Fruit fly (Drosophila melanogaster): ENCODE results near the gene CG31221.

The CG31221 gene

dm6 chr3R:19463874-19464549 lies 51.5 kb downstream of the CG31221 start (continued):
- no peak for TF ChIP-seq CG3847 (GFP tag; IDR thresholded peaks at IDR 0.05)
- TF ChIP-seq CG4282 (GFP tag; optimal IDR thresholded peaks at IDR 0.05), result no peak
- peak; percentile 4 for TF ChIP-seq Six4 (GFP tag; optimal IDR thresholded peaks at IDR 0.05)
- no peak for TF ChIP-seq vnd (GFP tag; IDR thresholded peaks at IDR 0.05; ENCODE audit: partially characterized antibody)
- TF ChIP-seq CG7357 (GFP tag; IDR thresholded peaks at IDR 0.05), result no peak
- peak; percentile 82 for TF ChIP-seq CrebB (tag; optimal IDR thresholded peaks at IDR 0.05)
- TF ChIP-seq ato (GFP tag; IDR thresholded peaks at IDR 0.05; ENCODE audit: partially characterized antibody), result no peak
- peak in 1 of 2 experiments; percentile 3 for TF ChIP-seq Hr78 (GFP tag; optimal IDR thresholded peaks at IDR 0.05)
- no peak for TF ChIP-seq tgo (GFP tag; IDR thresholded peaks at IDR 0.05)
- peak; percentile 39 for TF ChIP-seq Hey (tag; optimal IDR thresholded peaks at IDR 0.05)
- no peak for TF ChIP-seq CG6272 (GFP tag; IDR thresholded peaks at IDR 0.05)
- TF ChIP-seq Neu2 (GFP tag; optimal IDR thresholded peaks at IDR 0.05; ENCODE audit: borderline replicate concordance), result no peak
- peak; percentile 99 for TF ChIP-seq pfk (GFP tag; optimal IDR thresholded peaks at IDR 0.05)
- TF ChIP-seq gcm2 (GFP tag; optimal IDR thresholded peaks at IDR 0.05), result peak; percentile 27
- TF ChIP-seq fd102C (GFP tag; optimal IDR thresholded peaks at IDR 0.05), result peak; percentile 69
- TF ChIP-seq sens (GFP tag), result peak; percentile 94
- TF ChIP-seq Spps (tag; optimal IDR thresholded peaks at IDR 0.05), result peak; percentile 72
- no peak for TF ChIP-seq wdn (GFP tag; IDR thresholded peaks at IDR 0.05)
- TF ChIP-seq chm (GFP tag; IDR thresholded peaks at IDR 0.05), result peak; percentile 76
- TF ChIP-seq dan (GFP tag; IDR thresholded peaks at IDR 0.05), result no peak
- peak; percentile 45; the same call in 1 of the 2 replicates for TF ChIP-seq CG32767 (GFP tag; IDR thresholded peaks at IDR 0.05)
- peak; percentile 33 for TF ChIP-seq CG2120 (GFP tag; optimal IDR thresholded peaks at IDR 0.05)
- peak; percentile 82 for TF ChIP-seq Sox100B (GFP tag; optimal IDR thresholded peaks at IDR 0.05)
- peak; percentile 26 for TF ChIP-seq Atf-2 (GFP tag; optimal IDR thresholded peaks at IDR 0.05)
- TF ChIP-seq Rx (GFP tag; IDR thresholded peaks at IDR 0.05), result 0 out of 2 replicates have a peak, but pooled peaks have one; percentile 5
- no peak for TF ChIP-seq B-H1 (GFP tag; IDR thresholded peaks at IDR 0.05)
- no peak for TF ChIP-seq H2.0 (GFP tag; IDR thresholded peaks at IDR 0.05)
- no peak for TF ChIP-seq sr (GFP tag; IDR thresholded peaks at IDR 0.05)
- TF ChIP-seq CG8089 (GFP tag; optimal IDR thresholded peaks at IDR 0.05), result peak; percentile 69
- peak; percentile 52 for TF ChIP-seq cg (GFP tag; optimal IDR thresholded peaks at IDR 0.05)
- no peak for TF ChIP-seq bowl (GFP tag; IDR thresholded peaks at IDR 0.05)
- peak; percentile 40 for TF ChIP-seq YL-1 (GFP tag; optimal IDR thresholded peaks at IDR 0.05)
- no peak for TF ChIP-seq slou (GFP tag; optimal IDR thresholded peaks at IDR 0.05)
- TF ChIP-seq h (optimal IDR thresholded peaks at IDR 0.05), result no peak
- TF ChIP-seq CG12942 (GFP tag; optimal IDR thresholded peaks at IDR 0.05), result peak; percentile 44
- TF ChIP-seq Sry-δ (GFP tag; optimal IDR thresholded peaks at IDR 0.05), result no peak
- peak; percentile 25 for TF ChIP-seq Elba2 (GFP tag; optimal IDR thresholded peaks at IDR 0.05)
- TF ChIP-seq Ets97D (GFP tag; optimal IDR thresholded peaks at IDR 0.05), result no peak
- TF ChIP-seq CG2202 (tag; optimal IDR thresholded peaks at IDR 0.05), result peak; percentile 86
- TF ChIP-seq exex (tag; optimal IDR thresholded peaks at IDR 0.05), result peak; percentile 24
- no peak for TF ChIP-seq CG34422 (GFP tag; IDR thresholded peaks at IDR 0.05)
- TF ChIP-seq CG4730 (GFP tag; IDR thresholded peaks at IDR 0.05), result no peak
- no peak for TF ChIP-seq CG2129 (GFP tag; IDR thresholded peaks at IDR 0.05; ENCODE audit: partially characterized antibody)
- peak; percentile 73 for TF ChIP-seq CG14710 (tag; optimal IDR thresholded peaks at IDR 0.05)
- no peak for TF ChIP-seq tna (GFP tag; IDR thresholded peaks at IDR 0.05; ENCODE audit: partially characterized antibody)
- peak; percentile 72 for TF ChIP-seq CG12236 (GFP tag; optimal IDR thresholded peaks at IDR 0.05)
- no peak for TF ChIP-seq tx (GFP tag; optimal IDR thresholded peaks at IDR 0.05)
- peak; percentile 59 for TF ChIP-seq CHES-1-like (GFP tag; optimal IDR thresholded peaks at IDR 0.05)
- TF ChIP-seq sim (GFP tag; IDR thresholded peaks at IDR 0.05), result no peak
- TF ChIP-seq CkIIα-i1 (GFP tag; IDR thresholded peaks at IDR 0.05), result no peak
- peak; percentile 12; the same call in 1 of the 2 replicates for TF ChIP-seq HLH3B (GFP tag; IDR thresholded peaks at IDR 0.05)

All from whole organism, embryonic.